Fruit fly (Drosophila melanogaster): Measurements from ENCODE around the gene CG7289.

The CG7289 gene

DNA sequence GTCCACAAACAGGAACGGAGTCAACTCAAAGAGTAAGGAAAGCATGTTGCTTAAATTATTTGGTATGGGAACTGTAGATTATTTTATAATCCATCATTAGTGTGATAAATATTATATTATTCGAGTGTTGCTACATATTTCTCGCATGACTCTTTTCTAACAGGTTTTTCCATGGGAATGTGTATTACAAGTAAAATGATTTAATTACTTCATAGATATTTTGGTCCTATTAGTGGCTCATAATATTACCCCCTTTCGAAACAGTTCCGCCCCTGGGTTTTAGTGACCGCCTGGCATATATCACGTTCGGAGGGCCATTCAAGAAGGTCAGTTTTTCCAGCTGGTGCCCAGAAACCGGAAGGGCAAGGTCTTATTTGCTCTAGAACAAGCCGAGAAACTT lies 50.1 kb downstream of the CG7289 start:
- TF ChIP-seq CG8478 (optimal IDR thresholded peaks at IDR 0.05): no peak
- no peak for TF ChIP-seq Dll (optimal IDR thresholded peaks at IDR 0.05)

Data from whole organism.